Worm (Caenorhabditis elegans) whole organism, mixed stage, embryonic: ENCODE results near the gene insc-1.

ENCODE experiments used
- blmp-1 ChIP-seq: fragments of 150-350 bp; optimal IDR thresholded peaks from 2 replicates; lab custom pipeline; 2014; ENCODE audit warnings: missing biosample characterization, missing genetic modification characterization
- ceh-39 ChIP-seq: fragments of 150-350 bp; optimal IDR thresholded peaks from 2 replicates; lab custom pipeline; 2014; ENCODE audit warnings: missing biosample characterization, missing genetic modification characterization
- ces-1 ChIP-seq: fragments of 150-350 bp; optimal IDR thresholded peaks from 2 replicates; lab custom pipeline; 2014; ENCODE audit warnings: missing biosample characterization, missing genetic modification reagents, missing genetic modification characterization
- cnd-1 ChIP-seq: fragments of 200-800 bp; sonication (Bioruptor generic); optimal IDR thresholded peaks from 2 replicates; lab custom pipeline; 2018; ENCODE audit warnings: mild to moderate bottlenecking, missing genetic modification characterization, missing compliant biosample characterization
- elt-1 ChIP-seq: sonication (generic microtip); optimal IDR thresholded peaks from 2 replicates; lab custom pipeline; 2017; ENCODE audit warnings: missing genetic modification characterization, mild to moderate bottlenecking, missing compliant biosample characterization, antibody characterized with exemption, moderate library complexity, borderline replicate concordance; ENCODE audit not compliant: insufficient read depth
- elt-3 ChIP-seq: fragments of 150-350 bp; optimal IDR thresholded peaks from 2 replicates; lab custom pipeline; 2014; ENCODE audit warnings: missing biosample characterization, missing genetic modification characterization
- flh-1 ChIP-seq: fragments of 200-800 bp; sonication (Bioruptor generic); optimal IDR thresholded peaks from 2 replicates; lab custom pipeline; 2018; ENCODE audit warnings: mild to moderate bottlenecking, missing genetic modification characterization, moderate library complexity, missing compliant biosample characterization
- ham-2 ChIP-seq: fragments of 200-800 bp; sonication (Bioruptor generic); optimal IDR thresholded peaks from 2 replicates; lab custom pipeline; 2018; ENCODE audit warnings: mild to moderate bottlenecking, missing genetic modification characterization, missing compliant biosample characterization
- hlh-1 ChIP-seq: fragments of 150-350 bp; optimal IDR thresholded peaks from 2 replicates; lab custom pipeline; 2014; ENCODE audit warnings: missing biosample characterization, missing genetic modification reagents, missing genetic modification characterization
- lin-32 ChIP-seq: fragments of 200-800 bp; sonication (Bioruptor generic); optimal IDR thresholded peaks from 2 replicates; lab custom pipeline; 2018; ENCODE audit warnings: mild to moderate bottlenecking, missing genetic modification characterization, missing compliant biosample characterization
- mab-5 ChIP-seq: fragments of 150-350 bp; optimal IDR thresholded peaks from 2 replicates; lab custom pipeline; 2014; ENCODE audit warnings: missing biosample characterization, missing genetic modification characterization
- mep-1 ChIP-seq: fragments of 150-350 bp; optimal IDR thresholded peaks from 2 replicates; lab custom pipeline; 2017; ENCODE audit warnings: missing biosample characterization, missing genetic modification reagents, missing genetic modification characterization, inconsistent platforms
- nhr-12 ChIP-seq: fragments of 150-350 bp; optimal IDR thresholded peaks from 2 replicates; lab custom pipeline; 2014; ENCODE audit warnings: missing biosample characterization, missing genetic modification characterization
- nhr-2 ChIP-seq: fragments of 150-350 bp; optimal IDR thresholded peaks from 2 replicates; lab custom pipeline; 2014; ENCODE audit warnings: missing biosample characterization, missing genetic modification characterization
- nhr-237 ChIP-seq: fragments of 150-350 bp; optimal IDR thresholded peaks from 2 replicates; lab custom pipeline; 2014; ENCODE audit warnings: missing biosample characterization, missing genetic modification characterization
- pha-4 ChIP-seq: fragments of 150-350 bp; optimal IDR thresholded peaks from 2 replicates; lab custom pipeline; 2018; ENCODE audit warnings: missing biosample characterization, missing genetic modification reagents, missing genetic modification characterization
- sem-2 ChIP-seq: fragments of 200-800 bp; sonication (Bioruptor generic); optimal IDR thresholded peaks from 2 replicates; lab custom pipeline; 2018; ENCODE audit warnings: mild to moderate bottlenecking, missing genetic modification characterization, missing compliant biosample characterization
- sptf-1 ChIP-seq: sonication (generic microtip); optimal IDR thresholded peaks from 2 replicates; lab custom pipeline; 2017; ENCODE audit warnings: mild to moderate bottlenecking, missing genetic modification characterization, moderate library complexity, missing compliant biosample characterization
- unc-120 ChIP-seq: sonication (generic microtip); optimal IDR thresholded peaks from 2 replicates; lab custom pipeline; 2017; ENCODE audit warnings: missing genetic modification characterization, missing compliant biosample characterization; ENCODE audit not compliant: poor library complexity, severe bottlenecking
- zip-8 ChIP-seq: fragments of 150-350 bp; optimal IDR thresholded peaks from 2 replicates; lab custom pipeline; 2014; ENCODE audit warnings: missing biosample characterization, missing genetic modification characterization

Gene insc-1

ce11 chrII:7405262-7405661 lies 46.6 kb downstream of the insc-1 start:
- TF ChIP-seq ces-1 (GFP tag; lab: Kevin White, UChicago) (no peak), zip-8 (peak; percentile 68), ham-2 (GFP tag; lab: Kevin White, UChicago) (peak; percentile 24), cnd-1 (tag; lab: Kevin White, UChicago) (no peak), blmp-1 (tag; lab: Kevin White, UChicago) (peak; percentile 89), lin-32 (GFP tag; lab: Kevin White, UChicago) (no peak), nhr-12 (tag; lab: Kevin White, UChicago) (no peak)

DNA sequence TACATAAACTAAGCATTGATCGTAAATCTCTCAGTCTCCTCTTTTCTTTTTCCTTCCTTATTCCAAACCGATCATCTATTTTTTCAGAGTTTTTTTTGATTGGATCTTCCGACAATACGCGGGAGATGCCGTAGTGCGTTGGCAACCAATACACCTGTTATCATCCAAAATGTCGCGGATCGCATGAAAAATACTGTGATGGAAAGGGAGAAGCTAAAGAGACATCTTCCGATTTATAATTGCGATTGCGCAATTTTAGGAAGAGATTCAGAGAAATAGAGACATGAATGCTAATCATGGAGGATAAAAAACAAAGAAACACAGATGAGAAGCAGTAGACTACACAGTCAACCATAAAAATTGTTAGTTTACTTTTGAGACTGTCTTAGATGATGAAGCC lies 47.7 kb downstream of the insc-1 start:
- peak; percentile 28 for TF ChIP-seq zip-8
- TF ChIP-seq ces-1 (GFP tag; lab: Kevin White, UChicago), result no peak

- no peak for TF ChIP-seq pha-4 (tag; lab: Kevin White, UChicago)
- no peak for TF ChIP-seq nhr-2 (tag; lab: Kevin White, UChicago)
- no peak for TF ChIP-seq elt-1 (tag; lab: Kevin White, UChicago)
- TF ChIP-seq mab-5 (tag; lab: Kevin White, UChicago), result no peak
- no peak for TF ChIP-seq unc-120 (tag; lab: Kevin White, UChicago)
- no peak for TF ChIP-seq hlh-1
- no peak for TF ChIP-seq sptf-1 (tag; lab: Kevin White, UChicago)
- no peak for TF ChIP-seq ceh-39
- TF ChIP-seq elt-3 (tag; lab: Kevin White, UChicago), result no peak
- TF ChIP-seq mep-1 (tag; lab: Kevin White, UChicago), result no peak
- no peak for TF ChIP-seq sem-2
- TF ChIP-seq, all 35 proteins: peak for 0
Observed at ce11 chrII:7408192-7408591, 49.5 kb downstream of the insc-1 start, which contains the start of gene srd-55. Gene srd-55 (plus strand): TSS chrII:7408492.

- no peak for TF ChIP-seq ham-2 (GFP tag; lab: Kevin White, UChicago)
- TF ChIP-seq flh-1, result no peak
- no peak for TF ChIP-seq mab-5 (tag; lab: Kevin White, UChicago)
- no peak for TF ChIP-seq nhr-237 (tag; lab: Kevin White, UChicago)
- TF ChIP-seq, all 35 proteins: peak for 0
Observed at ce11 chrII:7411930-7412329, 53.2 kb downstream of the insc-1 start, which contains the start of gene K02A2.5. Gene K02A2.5 (minus strand): TSS chrII:7412030.
